Fruit fly (Drosophila melanogaster): ENCODE results near the gene LManIII.

The LManIII gene

DNA sequence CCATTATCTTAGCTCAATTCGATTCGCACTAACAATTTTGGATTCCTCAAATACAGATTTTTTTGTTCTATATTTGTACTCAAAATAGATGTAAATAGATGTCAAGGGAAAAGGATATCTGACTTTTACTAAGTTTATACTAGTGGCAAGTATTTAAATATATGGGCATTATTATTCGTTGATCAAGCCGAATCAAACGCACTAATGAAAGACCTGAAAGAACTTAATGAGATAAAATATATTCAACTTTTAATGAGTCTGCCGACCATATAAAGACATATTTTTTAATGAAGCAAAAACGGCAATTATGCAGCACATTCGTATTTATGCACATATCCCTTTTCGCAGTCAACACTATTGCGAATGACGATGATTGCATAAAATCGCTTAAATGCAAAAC, 13.9 kb upstream of the LManIII start, which contains the start of gene CG42710 (continued):
- no peak for TF ChIP-seq bsh (GFP tag; optimal IDR thresholded peaks at IDR 0.05)

DNA sequence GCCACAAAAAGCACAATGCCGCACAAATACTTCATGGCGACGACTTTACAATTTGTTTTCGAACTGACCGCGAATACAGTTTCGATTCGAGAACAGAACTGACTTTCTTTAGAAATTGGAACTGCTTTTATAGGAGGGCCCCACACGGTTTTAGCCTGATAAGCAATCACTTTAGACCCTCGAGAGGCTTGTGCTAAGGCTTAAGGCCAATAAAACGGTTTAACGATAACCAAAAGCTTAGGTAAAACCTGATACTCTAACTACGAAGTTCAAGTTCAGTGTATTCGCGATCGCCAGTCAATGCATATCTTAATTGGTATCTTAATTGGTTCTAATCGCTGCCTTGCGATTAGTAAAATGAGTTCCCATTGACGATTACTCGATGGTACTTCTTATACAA, 12.6 kb upstream of the LManIII start, which contains the start of gene LManVI:
Gene LManVI, minus strand, starts transcription at position 101 of the 400 bp plus-strand sequence.
- TF ChIP-seq Abd-B (GFP tag; optimal IDR thresholded peaks at IDR 0.05) (no peak), E2f1 (GFP tag; IDR thresholded peaks at IDR 0.05) (no peak), Hand (GFP tag; optimal IDR thresholded peaks at IDR 0.05) (no peak), CG2889 (GFP tag; IDR thresholded peaks at IDR 0.05) (no peak), CG10366 (GFP tag; IDR thresholded peaks at IDR 0.05) (no peak), dmrt99B (tag; optimal IDR thresholded peaks at IDR 0.05) (no peak), jing (GFP tag; optimal IDR thresholded peaks at IDR 0.05) (no peak), CG12659 (GFP tag; optimal IDR thresholded peaks at IDR 0.05) (no peak), org-1 (GFP tag; optimal IDR thresholded peaks at IDR 0.05) (no peak), sug (tag; optimal IDR thresholded peaks at IDR 0.05) (peak; percentile 69), exex (tag; optimal IDR thresholded peaks at IDR 0.05) (peak; percentile 80), Blimp-1 (GFP tag; optimal IDR thresholded peaks at IDR 0.05) (no peak)

DNA sequence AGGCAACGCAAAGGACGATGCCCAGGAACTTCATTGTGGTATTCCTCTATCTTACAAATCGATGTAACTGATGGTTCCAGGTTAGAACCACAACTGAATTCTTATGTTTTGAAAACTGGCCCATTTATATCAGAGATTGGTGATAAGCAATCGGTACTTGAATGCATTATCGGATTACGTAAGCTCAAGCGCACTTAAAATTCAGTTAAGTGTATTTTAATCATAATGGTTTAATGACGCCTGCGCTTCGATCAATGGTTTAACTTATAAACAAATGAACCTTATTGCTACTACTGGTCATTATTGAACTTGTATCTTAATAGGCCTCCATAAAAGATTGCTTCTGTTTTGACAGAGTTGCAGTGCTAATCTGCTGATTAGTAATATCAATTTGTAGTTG, 7.7 kb upstream of the LManIII start, which contains the start of gene LManV:
Gene LManV, minus strand, starts transcription at position 101 of the 400 bp plus-strand sequence.
- no peak for TF ChIP-seq CG8944 (GFP tag; optimal IDR thresholded peaks at IDR 0.05)
- no peak for TF ChIP-seq Bteb2 (GFP tag; optimal IDR thresholded peaks at IDR 0.05)
- TF ChIP-seq sr (GFP tag; IDR thresholded peaks at IDR 0.05): no peak
- TF ChIP-seq CG15696 (tag; optimal IDR thresholded peaks at IDR 0.05): no peak
- no peak for TF ChIP-seq abd-A (tag; optimal IDR thresholded peaks at IDR 0.05)

DNA sequence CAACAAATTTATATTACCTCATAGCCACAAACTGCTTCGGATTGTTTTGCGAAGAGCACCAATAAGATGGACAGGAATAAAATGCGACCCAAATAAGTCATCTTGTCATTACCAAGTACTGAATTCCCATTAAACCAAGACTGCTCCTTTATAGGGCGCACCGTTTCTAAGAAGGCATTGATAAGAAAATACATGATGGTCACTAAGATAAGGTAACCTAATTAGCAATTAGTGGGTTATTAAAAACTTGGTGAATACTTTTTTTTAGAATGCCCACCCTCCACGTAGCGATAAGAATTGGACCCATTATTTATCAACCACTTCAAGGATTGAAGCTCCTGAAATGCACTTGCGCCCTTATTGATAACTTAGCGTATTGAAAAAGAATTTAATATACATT, 3.7 kb upstream of the LManIII start, which contains the start of gene LManIV:
Gene LManIV, minus strand, starts transcription at position 101 of the 400 bp plus-strand sequence.
- peak; percentile 15 for TF ChIP-seq exex (tag; optimal IDR thresholded peaks at IDR 0.05)
- no peak for TF ChIP-seq CG12155 (GFP tag; optimal IDR thresholded peaks at IDR 0.05)

DNA sequence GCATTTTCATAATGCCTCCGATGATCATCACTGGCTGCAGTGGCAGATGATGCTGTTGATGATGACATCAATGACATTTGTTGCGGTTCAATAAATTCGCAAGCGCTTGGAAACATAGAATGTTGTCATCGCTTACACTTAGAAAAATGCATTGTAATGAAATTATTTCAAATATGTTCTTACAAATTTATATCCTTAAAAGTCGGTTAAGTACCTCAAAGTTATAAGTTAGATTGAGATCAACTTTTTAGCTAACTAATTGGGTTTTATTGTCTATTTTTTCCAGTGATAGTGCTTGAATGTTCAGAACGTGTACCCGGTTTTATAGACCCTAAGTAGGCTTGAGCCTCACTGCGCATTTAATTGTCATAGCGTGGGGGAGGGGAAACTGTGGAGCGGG, 5.7 kb downstream of the LManIII start:
- TF ChIP-seq D19A (tag; optimal IDR thresholded peaks at IDR 0.05) (no peak), CG11504 (tag; optimal IDR thresholded peaks at IDR 0.05) (peak; percentile 20), lab (GFP tag; optimal IDR thresholded peaks at IDR 0.05) (peak; percentile 28), Kr (GFP tag; optimal IDR thresholded peaks at IDR 0.05) (no peak), CG2712 (tag; optimal IDR thresholded peaks at IDR 0.05) (peak; percentile 59), crol (GFP tag; IDR thresholded peaks at IDR 0.05) (0 out of 2 replicates have a peak, but pooled peaks have one; percentile 3), CG6689 (GFP tag; IDR thresholded peaks at IDR 0.05) (0 out of 2 replicates have a peak, but pooled peaks have one; percentile 8), dmrt99B (tag; optimal IDR thresholded peaks at IDR 0.05) (peak; percentile 20), Spps (tag; optimal IDR thresholded peaks at IDR 0.05) (peak; percentile 8), Xrp1 (GFP tag; IDR thresholded peaks at IDR 0.05) (peak; percentile 60; the same call in 1 of the 2 replicates), CG17829 (tag; optimal IDR thresholded peaks at IDR 0.05) (peak; percentile 18), CG14710 (tag; optimal IDR thresholded peaks at IDR 0.05) (peak; percentile 37), Lim3 (GFP tag; IDR thresholded peaks at IDR 0.05) (no peak), CG7987 (GFP tag; optimal IDR thresholded peaks at IDR 0.05) (no peak), Lhr (GFP tag; optimal IDR thresholded peaks at IDR 0.05) (no peak), Meics (GFP tag; optimal IDR thresholded peaks at IDR 0.05) (peak; percentile 34), phol (tag; optimal IDR thresholded peaks at IDR 0.05) (peak; percentile 19), D (optimal IDR thresholded peaks at IDR 0.05) (no peak), D (GFP tag; optimal IDR thresholded peaks at IDR 0.05) (peak; percentile 10), dmrt11E (tag; optimal IDR thresholded peaks at IDR 0.05) (peak; percentile 15), ken (GFP tag; IDR thresholded peaks at IDR 0.05) (no peak), CG10267 (tag; optimal IDR thresholded peaks at IDR 0.05) (peak; percentile 23), prd (optimal IDR thresholded peaks at IDR 0.05) (no peak), prd (GFP tag; IDR thresholded peaks at IDR 0.05) (peak; percentile 36; the same call in 1 of the 3 replicates), mam (GFP tag; optimal IDR thresholded peaks at IDR 0.05) (no peak), row (GFP tag; IDR thresholded peaks at IDR 0.05) (0 out of 3 replicates have a peak, but pooled peaks have one; percentile 10)

Data from whole organism, embryonic.